Worm (Caenorhabditis elegans) whole organism, L4/young adult: ENCODE results near the gene R10E11.9.

Source experiments
- W03F9.2 ChIP-seq: fragments of 150-350 bp; optimal IDR thresholded peaks from 2 replicates; lab custom pipeline; 2014; ENCODE audit warnings: missing biosample characterization, missing genetic modification characterization
- dao-5 ChIP-seq: sonication (generic microtip); optimal IDR thresholded peaks from 2 replicates; lab custom pipeline; 2016; ENCODE audit warnings: missing genotype, missing genetic modification characterization, moderate library complexity, missing compliant biosample characterization
- him-1 ChIP-seq: sonication (generic microtip); optimal IDR thresholded peaks from 2 replicates; lab custom pipeline; 2016; ENCODE audit warnings: missing genotype, missing genetic modification reagents, missing genetic modification characterization, missing compliant biosample characterization

DNA sequence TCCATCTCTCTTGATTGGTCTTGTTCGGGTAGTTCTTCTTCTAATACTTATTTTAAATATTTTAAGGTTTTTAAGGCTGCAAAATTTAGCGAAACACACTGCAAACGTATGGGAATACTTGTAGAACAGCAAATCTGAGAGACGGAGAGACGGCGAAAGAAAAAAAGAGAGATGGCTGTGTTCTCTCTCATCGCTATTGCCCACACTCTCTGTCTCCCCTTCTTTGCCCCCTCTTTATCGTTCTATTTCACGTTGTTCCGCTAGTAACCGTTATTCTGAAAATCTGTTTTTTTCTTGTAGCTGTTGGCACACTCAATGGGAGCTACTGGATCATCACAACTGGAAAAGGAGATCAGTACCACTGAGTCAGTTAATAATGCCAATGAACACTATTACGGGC lies 17.1 kb downstream of the R10E11.9 start, which contains the start of gene usp-46:
- TF ChIP-seq W03F9.2 (tag; lab: Kevin White, UChicago) = no peak
- no peak for TF ChIP-seq him-1 (tag; lab: Kevin White, UChicago)
- no peak for TF ChIP-seq dao-5 (tag; lab: Kevin White, UChicago)
